Worm (Caenorhabditis elegans): ENCODE measurements around the gene hex-5.

hex-5 gene

ce11 chrX:14861752-14862151 lies 43.3 kb downstream of the hex-5 start, which contains the start of gene dmd-4:
TSS of gene dmd-4 (minus strand) at chrX:14861852.
- TF ChIP-seq med-1 (GFP tag; optimal IDR thresholded peaks at IDR 0.05; ENCODE audit: insufficient read depth) (no peak), cog-1 (tag; optimal IDR thresholded peaks at IDR 0.05) (no peak), ref-1 (GFP tag; conservative IDR thresholded peaks at IDR 0.05) (no peak), tab-1 (GFP tag; IDR thresholded peaks at IDR 0.05) (no peak), klf-2 (GFP tag; conservative IDR thresholded peaks at IDR 0.05) (no peak)

- TF ChIP-seq cog-1 (tag; optimal IDR thresholded peaks at IDR 0.05) (peak; percentile 84), ztf-23 (GFP tag; IDR thresholded peaks at IDR 0.05) (no peak; the same call in 1 of the 2 replicates), tab-1 (GFP tag; IDR thresholded peaks at IDR 0.05) (no peak), T22C8.4 (GFP tag; IDR thresholded peaks at IDR 0.05) (no peak), flt-1 (GFP tag; IDR thresholded peaks at IDR 0.05) (peak; percentile 77)
Measured at ce11 chrX:14853712-14854217, 51.3 kb downstream of the hex-5 start, which contains the start of the genes C27C12.1 and C27C12.4. TSS of gene C27C12.1 (minus strand) at chrX:14853762. TSS of gene C27C12.4 (plus strand) at chrX:14854086.

ce11 chrX:14851904-14852303 lies 53.2 kb downstream of the hex-5 start:
- TF ChIP-seq cog-1 (tag; optimal IDR thresholded peaks at IDR 0.05) = no peak
- no peak for TF ChIP-seq ztf-29 (GFP tag; IDR thresholded peaks at IDR 0.05)
- TF ChIP-seq ztf-23 (GFP tag; IDR thresholded peaks at IDR 0.05) = no peak
- TF ChIP-seq tab-1 (GFP tag; IDR thresholded peaks at IDR 0.05) = no peak
- TF ChIP-seq klf-2 (GFP tag; conservative IDR thresholded peaks at IDR 0.05) = no peak
- no peak for TF ChIP-seq ref-1 (GFP tag; conservative IDR thresholded peaks at IDR 0.05)
- no peak for TF ChIP-seq T22C8.4 (GFP tag; IDR thresholded peaks at IDR 0.05)
- no peak for TF ChIP-seq flt-1 (GFP tag; IDR thresholded peaks at IDR 0.05)

Measured in whole organism, midembryonic.